Fruit fly (Drosophila melanogaster) whole organism, embryonic: ENCODE data around the gene Sema5c.

Source experiments
- Abd-B ChIP-seq: fragments of 200-800 bp; sonication (Bioruptor generic); optimal IDR thresholded peaks from 2 replicates; lab custom pipeline; 2018; ENCODE audit warnings: missing biosample characterization, mild to moderate bottlenecking, missing genetic modification characterization, moderate library complexity
- B-H2 ChIP-seq: fragments of 200-800 bp; sonication (Bioruptor generic); optimal IDR thresholded peaks from 2 replicates; lab custom pipeline; 2018; ENCODE audit warnings: missing biosample characterization, mild to moderate bottlenecking, missing genetic modification characterization
- CG11093 ChIP-seq: fragments of 200-800 bp; sonication (Bioruptor generic); IDR thresholded peaks from 3 replicates; pipeline ENCODE4 v1.3.6; 2022; ENCODE audit warnings: missing biosample characterization, missing genetic modification characterization
- CG11247 ChIP-seq: fragments of 200-800 bp; sonication (Bioruptor generic); IDR thresholded peaks from 2 replicates; pipeline ENCODE4 v1.3.6; 2022; ENCODE audit warnings: missing biosample characterization, missing genetic modification characterization
- CG11504 ChIP-seq: fragments of 200-800 bp; sonication (Bioruptor generic); optimal IDR thresholded peaks from 3 replicates; lab custom pipeline; 2019; ENCODE audit warnings: missing biosample characterization, mild to moderate bottlenecking, missing genetic modification characterization, moderate library complexity
- CG12219 ChIP-seq: fragments of 200-800 bp; sonication (Bioruptor generic); optimal IDR thresholded peaks from 3 replicates; lab custom pipeline; 2018; ENCODE audit warnings: missing biosample characterization, mild to moderate bottlenecking, missing genetic modification characterization
- CG15269 ChIP-seq: fragments of 200-800 bp; sonication (Bioruptor generic); optimal IDR thresholded peaks from 2 replicates; lab custom pipeline; 2018; ENCODE audit warnings: missing biosample characterization, mild to moderate bottlenecking, missing genetic modification characterization, moderate library complexity
- CG2116 ChIP-seq: fragments of 200-800 bp; sonication (Bioruptor generic); optimal IDR thresholded peaks from 3 replicates; lab custom pipeline; 2018; ENCODE audit warnings: missing biosample characterization, mild to moderate bottlenecking, missing genetic modification characterization
- CG2889 ChIP-seq: fragments of 200-800 bp; sonication (Bioruptor generic); IDR thresholded peaks from 3 replicates; pipeline ENCODE4 v1.3.6; 2022; ENCODE audit warnings: missing biosample characterization, missing genetic modification characterization
- CG3281 ChIP-seq: fragments of 200-800 bp; sonication (Bioruptor generic); optimal IDR thresholded peaks from 3 replicates; lab custom pipeline; 2017; ENCODE audit warnings: missing biosample characterization, mild to moderate bottlenecking, missing genetic modification characterization
- CG3726 ChIP-seq: fragments of 200-800 bp; sonication (Bioruptor generic); IDR thresholded peaks from 3 replicates; pipeline ENCODE4, ENCODE4 v1.3.6; 2022; ENCODE audit warnings: missing biosample characterization, missing genetic modification characterization
- CG5180 ChIP-seq: fragments of 200-800 bp; sonication (Bioruptor generic); optimal IDR thresholded peaks from 3 replicates; lab custom pipeline; 2017; ENCODE audit warnings: missing biosample characterization, missing genetic modification characterization, mild to moderate bottlenecking, moderate library complexity, missing genetic modification reagents
- CG6272 ChIP-seq: fragments of 200-800 bp; sonication (Bioruptor generic); IDR thresholded peaks from 2 replicates; pipeline ENCODE4 v1.3.6; 2022; ENCODE audit warnings: missing biosample characterization, missing genetic modification characterization
- CG6654 ChIP-seq: fragments of 200-800 bp; sonication (Bioruptor generic); optimal IDR thresholded peaks from 2 replicates; lab custom pipeline; 2017; ENCODE audit warnings: missing biosample characterization, mild to moderate bottlenecking, missing genetic modification characterization
- CG6765 ChIP-seq: fragments of 200-800 bp; sonication (Bioruptor generic); optimal IDR thresholded peaks from 3 replicates; lab custom pipeline; 2017; ENCODE audit warnings: missing biosample characterization, mild to moderate bottlenecking, missing genetic modification characterization
- CG6813 ChIP-seq: fragments of 200-800 bp; sonication (Bioruptor generic); optimal IDR thresholded peaks from 2 replicates; lab custom pipeline; 2017; ENCODE audit warnings: missing biosample characterization, missing genetic modification characterization, mild to moderate bottlenecking, moderate library complexity, missing genetic modification reagents
- CG7928 ChIP-seq: fragments of 200-800 bp; sonication (Bioruptor generic); optimal IDR thresholded peaks from 2 replicates; lab custom pipeline; 2017; ENCODE audit warnings: missing biosample characterization, mild to moderate bottlenecking, missing genetic modification characterization
- CG9215 ChIP-seq: fragments of 200-800 bp; sonication (Bioruptor generic); IDR thresholded peaks from 2 replicates; pipeline ENCODE4 v1.3.6; 2022; ENCODE audit warnings: missing biosample characterization, missing genetic modification characterization
- Deaf1 ChIP-seq: fragments of 200-800 bp; optimal IDR thresholded peaks from 3 replicates; lab custom pipeline; 2019; ENCODE audit warnings: missing biosample characterization, mild to moderate bottlenecking, missing genetic modification characterization, moderate library complexity
- Dip2 ChIP-seq: fragments of 200-800 bp; sonication (Bioruptor generic); IDR thresholded peaks from 2 replicates; pipeline ENCODE4 v1.3.6; 2022; ENCODE audit warnings: missing biosample characterization, missing genetic modification characterization
- Drgx ChIP-seq: fragments of 200-800 bp; sonication (Bioruptor generic); IDR thresholded peaks from 2 replicates; pipeline ENCODE4 v1.3.6; 2022; ENCODE audit warnings: missing biosample characterization, missing genetic modification characterization
- Hr3 ChIP-seq: fragments of 200-800 bp; sonication (Bioruptor generic); optimal IDR thresholded peaks from 3 replicates; lab custom pipeline; 2016; ENCODE audit warnings: missing biosample characterization, missing genetic modification characterization
- Mes4 ChIP-seq: fragments of 200-800 bp; sonication (Bioruptor generic); optimal IDR thresholded peaks from 2 replicates; lab custom pipeline; 2016; ENCODE audit warnings: missing biosample characterization, missing genetic modification characterization
- Nf-YB ChIP-seq: fragments of 200-800 bp; sonication (Bioruptor generic); optimal IDR thresholded peaks from 3 replicates; lab custom pipeline; 2019; ENCODE audit warnings: missing biosample characterization, mild to moderate bottlenecking, missing genetic modification characterization, moderate library complexity
- Nf-YC ChIP-seq: fragments of 200-800 bp; optimal IDR thresholded peaks from 3 replicates; lab custom pipeline; 2019; ENCODE audit warnings: missing biosample characterization, mild to moderate bottlenecking, missing genetic modification characterization, moderate library complexity
- Sin3A ChIP-seq: fragments of >200 bp; optimal IDR thresholded peaks from 2 replicates; lab custom pipeline; 2018
- ara ChIP-seq: fragments of 200-800 bp; sonication (Bioruptor generic); IDR thresholded peaks from 2 replicates; pipeline ENCODE4 v1.3.6; 2022; ENCODE audit warnings: missing biosample characterization, missing genetic modification characterization
- bowl ChIP-seq: fragments of 200-800 bp; sonication (Bioruptor generic); IDR thresholded peaks from 2 replicates; pipeline ENCODE4 v1.3.6; 2022; ENCODE audit warnings: missing biosample characterization, missing genetic modification characterization
- cas ChIP-seq: fragments of 200-800 bp; sonication (Bioruptor generic); IDR thresholded peaks from 2 replicates; pipeline ENCODE4 v1.3.6; 2022; ENCODE audit warnings: missing biosample characterization, missing genetic modification characterization
- chn ChIP-seq: fragments of 200-800 bp; sonication (Bioruptor generic); optimal IDR thresholded peaks from 2 replicates; lab custom pipeline; 2016; ENCODE audit warnings: missing biosample characterization, missing genetic modification characterization
- dan ChIP-seq: fragments of 200-800 bp; sonication (Bioruptor generic); IDR thresholded peaks from 2 replicates; pipeline ENCODE4 v1.3.6; 2022; ENCODE audit warnings: missing biosample characterization, missing genetic modification characterization
- dm ChIP-seq: fragments of 200-800 bp; sonication (Bioruptor generic); optimal IDR thresholded peaks from 3 replicates; lab custom pipeline; 2016; ENCODE audit warnings: missing biosample characterization, missing genetic modification characterization
- ewg ChIP-seq: fragments of 200-800 bp; sonication (Bioruptor generic); optimal IDR thresholded peaks from 3 replicates; lab custom pipeline; 2017; ENCODE audit warnings: mild to moderate bottlenecking, missing biosample characterization, missing genetic modification reagents, missing genetic modification characterization
- exex ChIP-seq: fragments of 200-800 bp; sonication (Bioruptor generic); optimal IDR thresholded peaks from 4 replicates; lab custom pipeline; 2018; ENCODE audit warnings: missing biosample characterization, mild to moderate bottlenecking, missing genetic modification characterization, moderate library complexity
- fu2 ChIP-seq: fragments of 200-800 bp; sonication (Bioruptor generic); optimal IDR thresholded peaks from 2 replicates; lab custom pipeline; 2016; ENCODE audit warnings: missing biosample characterization, missing genetic modification characterization
- gcm ChIP-seq: fragments of 200-800 bp; sonication (Bioruptor generic); optimal IDR thresholded peaks from 2 replicates; lab custom pipeline; 2019; ENCODE audit warnings: missing biosample characterization, mild to moderate bottlenecking, missing genetic modification characterization, moderate library complexity
- grau ChIP-seq: fragments of 200-800 bp; optimal IDR thresholded peaks from 3 replicates; lab custom pipeline; 2019; ENCODE audit warnings: missing biosample characterization, mild to moderate bottlenecking, missing genetic modification characterization, moderate library complexity
- gsb-n ChIP-seq: fragments of 200-800 bp; sonication (Bioruptor generic); optimal IDR thresholded peaks from 3 replicates; lab custom pipeline; 2018; ENCODE audit warnings: missing biosample characterization, mild to moderate bottlenecking, missing genetic modification characterization
- insv ChIP-seq, 2 experiments: fragments of 200-800 bp; sonication (Bioruptor generic); optimal IDR thresholded peaks; 3 replicates each; lab custom pipeline; 2016 to 2018; ENCODE audit warnings: missing biosample characterization in 2 of 2, missing genetic modification characterization in 2 of 2
- inv ChIP-seq: fragments of 200-800 bp; sonication (Bioruptor generic); IDR thresholded peaks from 2 replicates; pipeline ENCODE4 v1.3.6; 2022; ENCODE audit warnings: missing biosample characterization, missing genetic modification characterization; ENCODE audit not compliant: partially characterized antibody
- pb ChIP-seq: fragments of 200-800 bp; sonication (Bioruptor generic); optimal IDR thresholded peaks from 3 replicates; lab custom pipeline; 2016; ENCODE audit warnings: missing biosample characterization, missing genetic modification characterization
- run ChIP-seq: fragments of 200-800 bp; sonication (Bioruptor generic); optimal IDR thresholded peaks from 3 replicates; lab custom pipeline; 2018; ENCODE audit warnings: missing biosample characterization, mild to moderate bottlenecking, missing genetic modification characterization
- sd ChIP-seq: fragments of 200-800 bp; sonication (Bioruptor generic); optimal IDR thresholded peaks from 3 replicates; lab custom pipeline; 2018; ENCODE audit warnings: missing biosample characterization, mild to moderate bottlenecking, missing genetic modification characterization, moderate library complexity
- sima ChIP-seq: fragments of 200-800 bp; sonication (Bioruptor generic); optimal IDR thresholded peaks from 2 replicates; lab custom pipeline; 2016; ENCODE audit warnings: missing biosample characterization, missing genetic modification characterization
- tin ChIP-seq: fragments of 200-800 bp; sonication (Bioruptor generic); optimal IDR thresholded peaks from 3 replicates; lab custom pipeline; 2016; ENCODE audit warnings: missing biosample characterization, missing genetic modification characterization
- tll ChIP-seq, 2 experiments: fragments of 200-800 bp in 1 of 2; fragments of >200 bp in 1 of 2; sonication (Bioruptor generic) in 1 of 2; optimal IDR thresholded peaks; 2 replicates each; lab custom pipeline; 2017 to 2019; ENCODE audit warnings: missing biosample characterization in 2 of 2, missing genetic modification characterization in 2 of 2, mild to moderate bottlenecking in 1 of 2, moderate library complexity in 1 of 2
- tx ChIP-seq: fragments of 200-800 bp; sonication (Bioruptor generic); optimal IDR thresholded peaks from 2 replicates; lab custom pipeline; 2016; ENCODE audit warnings: missing biosample characterization, missing genetic modification characterization
- unpg ChIP-seq: fragments of 200-800 bp; sonication (Bioruptor generic); optimal IDR thresholded peaks from 3 replicates; lab custom pipeline; 2018; ENCODE audit warnings: missing biosample characterization, mild to moderate bottlenecking, missing genetic modification characterization, moderate library complexity
- wek ChIP-seq: fragments of 200-800 bp; sonication (Bioruptor generic); optimal IDR thresholded peaks from 3 replicates; lab custom pipeline; 2018; ENCODE audit warnings: missing biosample characterization, mild to moderate bottlenecking, missing genetic modification characterization, moderate library complexity
- wor ChIP-seq: fragments of 200-800 bp; sonication (Bioruptor generic); IDR thresholded peaks from 2 replicates; pipeline ENCODE4 v1.3.6; 2022; ENCODE audit warnings: missing biosample characterization, missing genetic modification characterization
- zf30C ChIP-seq: fragments of 200-800 bp; sonication (Bioruptor generic); optimal IDR thresholded peaks from 3 replicates; lab custom pipeline; 2018; ENCODE audit warnings: missing biosample characterization, mild to moderate bottlenecking, missing genetic modification characterization

Gene Sema5c

dm6 chr3L:12084969-12085690 lies 3.5 kb upstream of the Sema5c start (continued):
- TF ChIP-seq bowl (GFP tag; lab: Robert Waterston, UW) (no peak), Hr3 (no peak), CG5180 (GFP tag; lab: Kevin White, UChicago) (no peak), pb (GFP tag; lab: Kevin White, UChicago) (no peak), ewg (no peak), Nf-YB (peak; percentile 9), CG6765 (GFP tag; lab: Kevin White, UChicago) (no peak), Drgx (GFP tag; lab: Robert Waterston, UW) (no peak), Dip2 (GFP tag; lab: Robert Waterston, UW) (no peak), CG11247 (GFP tag; lab: Robert Waterston, UW) (no peak), wek (GFP tag; lab: Kevin White, UChicago) (no peak), sima (GFP tag; lab: Kevin White, UChicago) (no peak), B-H2 (GFP tag; lab: Kevin White, UChicago) (no peak), CG3726 (no peak), cas (GFP tag; lab: Robert Waterston, UW) (no peak), fu2 (GFP tag; lab: Kevin White, UChicago) (no peak), unpg (GFP tag; lab: Kevin White, UChicago) (peak; percentile 52), zf30C (no peak), tx (GFP tag; lab: Kevin White, UChicago) (no peak), inv (no peak), gcm (GFP tag; lab: Kevin White, UChicago) (peak; percentile 38), Mes4 (GFP tag; lab: Kevin White, UChicago) (no peak), dm (GFP tag; lab: Kevin White, UChicago) (no peak), CG9215 (no peak), chn (GFP tag; lab: Kevin White, UChicago) (no peak), CG11504 (peak; percentile 59), grau (peak; percentile 41), CG3281 (GFP tag; lab: Kevin White, UChicago) (no peak), CG6272 (GFP tag; lab: Robert Waterston, UW) (no peak), exex (tag; lab: Kevin White, UChicago) (no peak), tin (GFP tag; lab: Kevin White, UChicago) (no peak), wor (GFP tag; lab: Robert Waterston, UW) (no peak), CG6654 (GFP tag; lab: Kevin White, UChicago) (no peak), CG15269 (tag; lab: Kevin White, UChicago) (peak; percentile 29), dan (GFP tag; lab: Robert Waterston, UW) (no peak), Deaf1 (no peak), gsb-n (peak; percentile 63), ara (no peak), CG7928 (GFP tag; lab: Kevin White, UChicago) (no peak), CG2116 (GFP tag; lab: Kevin White, UChicago) (no peak), CG2889 (GFP tag; lab: Robert Waterston, UW) (no peak), CG11093 (GFP tag; lab: Robert Waterston, UW) (no peak), CG6813 (GFP tag; lab: Kevin White, UChicago) (no peak), Sin3A (lab: Kevin White, UChicago) (no peak), CG12219 (GFP tag; lab: Kevin White, UChicago) (no peak), tll (GFP tag; optimal IDR thresholded peaks at IDR 0.05; lab: Kevin White, UChicago) (no peak), sd (tag; lab: Kevin White, UChicago) (peak; percentile 9), run (tag; lab: Kevin White, UChicago) (peak; percentile 19), Nf-YC (tag; lab: Kevin White, UChicago) (peak; percentile 2), Abd-B (no peak), insv (GFP tag; optimal IDR thresholded peaks at IDR 0.05; lab: Kevin White, UChicago) (no peak)
